Worm (Caenorhabditis elegans): ENCODE results near the gene F01G10.9.

The F01G10.9 gene

DNA sequence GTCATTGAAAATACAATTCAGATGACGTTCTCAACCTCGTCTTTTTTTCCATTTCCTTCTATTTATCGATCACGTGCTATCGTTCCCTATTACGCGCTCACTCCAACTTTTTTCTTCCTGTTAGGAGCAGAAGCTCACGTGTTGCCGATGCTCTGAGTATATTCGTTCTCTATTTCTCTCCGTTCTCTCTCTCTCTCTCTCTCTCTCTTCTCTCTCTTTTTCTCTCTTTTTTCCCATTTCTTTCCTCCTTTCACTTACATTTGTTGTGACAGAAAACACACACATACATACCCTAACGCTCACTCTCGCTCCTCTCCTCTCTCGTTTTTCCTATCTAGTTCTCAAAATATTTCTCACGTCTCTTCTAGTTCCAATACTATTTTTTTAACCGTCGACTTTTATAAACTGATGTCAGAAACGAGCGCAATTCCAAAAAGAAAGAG, 7.1 kb downstream of the F01G10.9 start (continued):
- TF ChIP-seq ceh-8 (GFP tag; optimal IDR thresholded peaks at IDR 0.05) = peak; percentile 94
- TF ChIP-seq nhr-20 (tag; optimal IDR thresholded peaks at IDR 0.05) = peak; percentile 96
- no peak for TF ChIP-seq hlh-17 (GFP tag; optimal IDR thresholded peaks at IDR 0.05; ENCODE audit: borderline replicate concordance)
- no peak for TF ChIP-seq pag-3 (tag; optimal IDR thresholded peaks at IDR 0.05; ENCODE audit: borderline replicate concordance, insufficient read depth)
- TF ChIP-seq elt-2 (tag; optimal IDR thresholded peaks at IDR 0.05) = peak; percentile 87
- no peak for TF ChIP-seq efl-3 (GFP tag; optimal IDR thresholded peaks at IDR 0.05)

DNA sequence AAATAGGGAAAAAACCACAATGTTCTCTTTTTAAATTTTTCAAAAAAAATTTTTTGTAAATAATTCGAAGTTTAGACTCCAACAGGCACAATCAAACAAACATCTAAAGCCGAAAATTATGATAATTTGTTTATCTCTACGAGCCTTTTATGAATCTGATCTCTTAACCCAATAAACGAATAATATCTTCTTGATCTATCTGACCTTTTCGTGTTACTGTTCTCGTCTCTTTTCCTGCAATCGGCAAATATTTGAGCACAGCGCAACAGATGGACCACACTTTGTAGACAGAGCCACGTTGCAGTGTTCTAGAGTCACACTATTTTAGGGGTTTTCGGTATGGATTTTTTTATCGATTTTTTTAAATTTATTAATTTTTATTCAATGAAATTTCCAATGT, 7.7 kb downstream of the F01G10.9 start:
- TF ChIP-seq pqm-1 (tag; optimal IDR thresholded peaks at IDR 0.05) = no peak
- TF ChIP-seq ceh-8 (GFP tag; optimal IDR thresholded peaks at IDR 0.05) = no peak
- TF ChIP-seq vab-15 (tag; optimal IDR thresholded peaks at IDR 0.05) = no peak
- TF ChIP-seq fos-1 (tag; optimal IDR thresholded peaks at IDR 0.05) = no peak
- no peak for TF ChIP-seq efl-3 (GFP tag; optimal IDR thresholded peaks at IDR 0.05)
- no peak for TF ChIP-seq mab-9 (GFP tag; IDR thresholded peaks at IDR 0.05)
- no peak for TF ChIP-seq ces-1 (GFP tag; optimal IDR thresholded peaks at IDR 0.05)
- no peak for TF ChIP-seq jun-1 (tag; optimal IDR thresholded peaks at IDR 0.05)
- TF ChIP-seq xbp-1 (tag; optimal IDR thresholded peaks at IDR 0.05) = no peak
- no peak for TF ChIP-seq unc-130 (tag; optimal IDR thresholded peaks at IDR 0.05)
- no peak for TF ChIP-seq nhr-237 (tag; optimal IDR thresholded peaks at IDR 0.05)
- no peak for TF ChIP-seq hpl-2 (GFP tag; optimal IDR thresholded peaks at IDR 0.05)
- no peak for TF ChIP-seq zag-1 (tag; optimal IDR thresholded peaks at IDR 0.05)
- TF ChIP-seq tlp-1 (tag; optimal IDR thresholded peaks at IDR 0.05) = no peak

DNA sequence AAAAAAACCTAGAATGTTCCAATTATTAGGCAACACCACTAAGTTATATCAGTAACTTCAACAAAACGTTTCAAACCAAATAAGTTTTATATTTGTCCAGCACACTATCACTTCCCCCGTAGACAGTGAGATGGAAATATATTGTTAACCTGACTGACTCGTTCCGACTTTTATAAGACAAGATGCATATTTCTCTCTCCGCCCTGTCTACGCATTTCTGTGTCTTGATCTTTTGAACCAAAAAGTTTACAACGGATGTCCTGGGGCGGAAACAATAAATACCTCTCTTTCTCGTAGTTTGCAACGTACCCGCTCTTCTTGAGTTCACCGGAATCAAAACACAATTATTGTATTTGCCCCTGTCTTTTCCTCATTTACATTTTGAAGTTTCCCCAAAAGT, 8.2 kb downstream of the F01G10.9 start:
- TF ChIP-seq F16B12.6 (tag; optimal IDR thresholded peaks at IDR 0.05) (no peak), ets-5 (GFP tag; IDR thresholded peaks at IDR 0.05) (no peak), nhr-84 (tag; optimal IDR thresholded peaks at IDR 0.05) (no peak), ceh-63 (GFP tag; optimal IDR thresholded peaks at IDR 0.05) (no peak), ceh-82 (tag; optimal IDR thresholded peaks at IDR 0.05) (no peak), alr-1 (tag; optimal IDR thresholded peaks at IDR 0.05; ENCODE audit: borderline replicate concordance) (no peak), zip-4 (GFP tag; optimal IDR thresholded peaks at IDR 0.05) (no peak), nhr-85 (tag) (peak; percentile 50), ama-1 (optimal IDR thresholded peaks at IDR 0.05) (no peak), unc-130 (tag; optimal IDR thresholded peaks at IDR 0.05) (no peak), fkh-4 (tag; optimal IDR thresholded peaks at IDR 0.05; ENCODE audit: borderline replicate concordance) (no peak), nhr-237 (tag; optimal IDR thresholded peaks at IDR 0.05) (no peak), fos-1 (tag; optimal IDR thresholded peaks at IDR 0.05) (no peak), aly-2 (tag; optimal IDR thresholded peaks at IDR 0.05) (no peak), rnt-1 (tag; optimal IDR thresholded peaks at IDR 0.05) (no peak), ztf-4 (tag; optimal IDR thresholded peaks at IDR 0.05) (no peak), nhr-47 (tag; optimal IDR thresholded peaks at IDR 0.05) (no peak), nhr-71 (tag; optimal IDR thresholded peaks at IDR 0.05) (peak; percentile 85), elt-3 (tag; optimal IDR thresholded peaks at IDR 0.05) (peak in 2 of 6 experiments; percentile 76 to 78), lin-39 (tag; optimal IDR thresholded peaks at IDR 0.05) (no peak), C16A3.4 (tag; optimal IDR thresholded peaks at IDR 0.05) (no peak), lin-14 (GFP tag; optimal IDR thresholded peaks at IDR 0.05) (peak; percentile 65), unc-98 (GFP tag; IDR thresholded peaks at IDR 0.05) (no peak), nhr-20 (tag; optimal IDR thresholded peaks at IDR 0.05) (no peak), mef-2 (tag; optimal IDR thresholded peaks at IDR 0.05) (no peak), skn-1 (tag; optimal IDR thresholded peaks at IDR 0.05) (no peak), jun-1 (tag; optimal IDR thresholded peaks at IDR 0.05) (no peak), nhr-12 (tag; optimal IDR thresholded peaks at IDR 0.05) (no peak), C34B4.2 (tag; optimal IDR thresholded peaks at IDR 0.05) (no peak), blmp-1 (tag; optimal IDR thresholded peaks at IDR 0.05) (no peak)

Measured in whole organism, L1 larva.